Fruit fly (Drosophila melanogaster) whole organism, prepupa: ENCODE measurements around the gene VGlut.
A peak's percentile ranks its signal among the peaks of the same experiment; 100 is the strongest.

Experiments
- Blimp-1 ChIP-seq: fragments of 200-800 bp; sonication (Bioruptor generic); optimal IDR thresholded peaks from 3 replicates; lab custom pipeline; 2017; ENCODE audit warnings: missing biosample characterization, missing genetic modification characterization, mild to moderate bottlenecking, moderate library complexity, missing genetic modification reagents
- CG10631 ChIP-seq: fragments of 200-800 bp; sonication (Bioruptor generic); optimal IDR thresholded peaks from 2 replicates; lab custom pipeline; 2016; ENCODE audit warnings: missing biosample characterization, missing genetic modification characterization
- CG6808 ChIP-seq: fragments of 200-800 bp; sonication (Bioruptor generic); optimal IDR thresholded peaks from 3 replicates; lab custom pipeline; 2017; ENCODE audit warnings: missing biosample characterization, missing genetic modification characterization, mild to moderate bottlenecking, moderate library complexity, missing genetic modification reagents
- CG6854 ChIP-seq: fragments of 200-800 bp; sonication (Bioruptor generic); optimal IDR thresholded peaks from 2 replicates; lab custom pipeline; 2017; ENCODE audit warnings: missing biosample characterization, mild to moderate bottlenecking, missing genetic modification characterization
- CG7368 ChIP-seq: fragments of 200-800 bp; sonication (Bioruptor generic); optimal IDR thresholded peaks from 3 replicates; lab custom pipeline; 2016; ENCODE audit warnings: missing biosample characterization, missing genetic modification characterization
- CG9139 ChIP-seq: fragments of 200-800 bp; sonication (Bioruptor generic); optimal IDR thresholded peaks from 3 replicates; lab custom pipeline; 2017; ENCODE audit warnings: missing biosample characterization, mild to moderate bottlenecking, missing genetic modification characterization
- Ets21C ChIP-seq: fragments of 200-800 bp; sonication (Bioruptor generic); optimal IDR thresholded peaks from 3 replicates; lab custom pipeline; 2016; ENCODE audit warnings: missing biosample characterization, missing genetic modification characterization
- Lpt ChIP-seq: fragments of 200-800 bp; sonication (Bioruptor generic); optimal IDR thresholded peaks from 3 replicates; lab custom pipeline; 2016; ENCODE audit warnings: missing biosample characterization, missing genetic modification characterization
- OdsH ChIP-seq: fragments of 200-800 bp; sonication (Bioruptor generic); optimal IDR thresholded peaks from 3 replicates; lab custom pipeline; 2016; ENCODE audit warnings: missing biosample characterization, missing genetic modification characterization
- Sox102F ChIP-seq: fragments of 200-800 bp; sonication (Bioruptor generic); optimal IDR thresholded peaks from 2 replicates; lab custom pipeline; 2016; ENCODE audit warnings: missing biosample characterization, mild to moderate bottlenecking, missing genetic modification characterization
- achi ChIP-seq: fragments of 200-800 bp; sonication (Bioruptor generic); optimal IDR thresholded peaks from 3 replicates; lab custom pipeline; 2016; ENCODE audit warnings: missing biosample characterization, missing genetic modification characterization
- cyc ChIP-seq: fragments of 200-800 bp; sonication (Bioruptor generic); optimal IDR thresholded peaks from 3 replicates; lab custom pipeline; 2016; ENCODE audit warnings: missing biosample characterization, missing genetic modification characterization
- fd59A ChIP-seq: fragments of 200-800 bp; sonication (Bioruptor generic); optimal IDR thresholded peaks from 2 replicates; lab custom pipeline; 2017; ENCODE audit warnings: missing biosample characterization, mild to moderate bottlenecking, missing genetic modification characterization, missing genetic modification reagents
- fkh ChIP-seq: fragments of 200-800 bp; sonication (Bioruptor generic); optimal IDR thresholded peaks from 3 replicates; lab custom pipeline; 2017; ENCODE audit warnings: missing biosample characterization, mild to moderate bottlenecking, missing genetic modification characterization, moderate library complexity

DNA sequence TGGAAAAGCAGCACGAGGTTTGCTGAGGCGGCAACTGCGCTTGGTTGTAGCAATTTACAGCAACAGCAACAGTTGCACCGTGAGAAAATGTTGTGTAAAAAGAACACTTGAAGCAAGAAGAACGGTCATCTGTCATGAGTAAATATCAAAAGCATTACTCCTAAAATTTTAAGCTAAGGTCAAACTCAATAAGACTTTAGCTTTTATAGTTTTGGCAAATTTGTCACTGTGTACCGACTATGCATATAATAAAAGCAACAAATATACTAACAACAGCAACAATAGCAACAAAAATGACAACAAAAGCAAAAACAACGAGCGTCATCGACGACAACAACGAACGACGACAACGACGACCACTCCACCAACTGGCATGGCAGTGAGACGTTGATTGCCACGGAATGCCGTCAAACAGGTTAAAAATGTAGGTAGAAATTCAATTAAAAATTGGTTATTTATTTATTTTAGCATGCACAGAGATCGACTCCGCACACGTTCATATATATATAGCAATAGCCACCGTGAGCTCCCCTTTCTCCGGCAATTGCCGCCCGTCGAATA lies 33.5 kb downstream of the VGlut start:
- TF ChIP-seq Blimp-1 (GFP tag; lab: Kevin White, UChicago) (peak; percentile 24), CG9139 (GFP tag; lab: Kevin White, UChicago) (peak; percentile 98), CG6854 (GFP tag; lab: Kevin White, UChicago) (peak; percentile 77), CG10631 (GFP tag; lab: Kevin White, UChicago) (peak; percentile 98), achi (GFP tag; lab: Kevin White, UChicago) (peak; percentile 97), Ets21C (GFP tag; lab: Kevin White, UChicago) (peak; percentile 86), Sox102F (GFP tag; lab: Kevin White, UChicago) (peak; percentile 89), CG7368 (GFP tag; lab: Kevin White, UChicago) (peak; percentile 98), CG6808 (GFP tag; lab: Kevin White, UChicago) (peak; percentile 99), fkh (no peak), OdsH (peak; percentile 99), cyc (GFP tag; lab: Kevin White, UChicago) (peak; percentile 90), fd59A (peak; percentile 99), Lpt (GFP tag; lab: Kevin White, UChicago) (peak; percentile 99)
